Worm (Caenorhabditis elegans) whole organism, late embryonic: Measurements from ENCODE around the gene nac-2.

ENCODE experiments used
- C08G9.2 ChIP-seq: sonication (generic microtip); optimal IDR thresholded peaks from 2 replicates; lab custom pipeline; 2016; ENCODE audit warnings: mild to moderate bottlenecking, missing genetic modification characterization, moderate library complexity, missing compliant biosample characterization
- C38D4.7 ChIP-seq: fragments of 200-800 bp; sonication (Bioruptor generic); optimal IDR thresholded peaks from 2 replicates; lab custom pipeline; 2018; ENCODE audit warnings: mild to moderate bottlenecking, missing genetic modification characterization, moderate library complexity, missing compliant biosample characterization
- F13H6.1 ChIP-seq: sonication (generic microtip); optimal IDR thresholded peaks from 2 replicates; lab custom pipeline; 2016; ENCODE audit warnings: missing genetic modification characterization, missing compliant biosample characterization
- K02D7.2 ChIP-seq: sonication (generic microtip); optimal IDR thresholded peaks from 2 replicates; lab custom pipeline; 2017; ENCODE audit warnings: mild to moderate bottlenecking, missing genetic modification characterization, missing compliant biosample characterization
- K09A11.1 ChIP-seq: sonication (generic microtip); optimal IDR thresholded peaks from 2 replicates; lab custom pipeline; 2017; ENCODE audit warnings: antibody characterized with exemption, mild to moderate bottlenecking, missing genetic modification characterization, missing compliant biosample characterization; ENCODE audit not compliant: insufficient read depth
- T23F11.4 ChIP-seq: fragments of 200-800 bp; sonication (Bioruptor generic); optimal IDR thresholded peaks from 2 replicates; lab custom pipeline; 2018; ENCODE audit warnings: mild to moderate bottlenecking, missing genetic modification characterization, missing compliant biosample characterization
- ceh-22 ChIP-seq: sonication (generic microtip); optimal IDR thresholded peaks from 2 replicates; lab custom pipeline; 2017; ENCODE audit warnings: missing biosample characterization, missing genetic modification characterization
- ceh-30 ChIP-seq: fragments of 150-350 bp; optimal IDR thresholded peaks from 2 replicates; lab custom pipeline; 2014; ENCODE audit warnings: missing biosample characterization, missing genetic modification characterization
- ceh-31 ChIP-seq: sonication (generic microtip); optimal IDR thresholded peaks from 2 replicates; lab custom pipeline; 2016; ENCODE audit warnings: missing genetic modification characterization, missing compliant biosample characterization
- ceh-34 ChIP-seq: sonication (generic microtip); optimal IDR thresholded peaks from 2 replicates; lab custom pipeline; 2016; ENCODE audit warnings: mild to moderate bottlenecking, missing genetic modification characterization, missing compliant biosample characterization
- ceh-6 ChIP-seq: fragments of 200-800 bp; sonication (Bioruptor generic); optimal IDR thresholded peaks from 2 replicates; lab custom pipeline; 2018; ENCODE audit warnings: mild to moderate bottlenecking, missing genetic modification characterization, missing compliant biosample characterization
- ceh-9 ChIP-seq: sonication (generic microtip); optimal IDR thresholded peaks from 2 replicates; lab custom pipeline; 2016; ENCODE audit warnings: mild to moderate bottlenecking, missing genetic modification characterization, inconsistent platforms, missing compliant biosample characterization
- dmd-4 ChIP-seq: sonication (generic microtip); optimal IDR thresholded peaks from 2 replicates; lab custom pipeline; 2016; ENCODE audit warnings: borderline replicate concordance, missing genetic modification characterization, missing compliant biosample characterization
- dve-1 ChIP-seq: sonication (generic microtip); optimal IDR thresholded peaks from 2 replicates; lab custom pipeline; 2017; ENCODE audit warnings: antibody characterized with exemption, mild to moderate bottlenecking, missing genetic modification characterization, missing compliant biosample characterization
- elt-2 ChIP-seq: sonication (generic microtip); optimal IDR thresholded peaks from 2 replicates; lab custom pipeline; 2016; ENCODE audit warnings: missing genetic modification reagents, missing genetic modification characterization, missing compliant biosample characterization
- ets-4 ChIP-seq: sonication (generic microtip); optimal IDR thresholded peaks from 2 replicates; lab custom pipeline; 2016; ENCODE audit warnings: missing genetic modification characterization, missing compliant biosample characterization
- fax-1 ChIP-seq: sonication (generic microtip); optimal IDR thresholded peaks from 2 replicates; lab custom pipeline; 2016; ENCODE audit warnings: missing genotype, missing genetic modification characterization, missing compliant biosample characterization
- fkh-10 ChIP-seq: fragments of 150-350 bp; optimal IDR thresholded peaks from 2 replicates; lab custom pipeline; 2014; ENCODE audit warnings: missing biosample characterization, missing genetic modification reagents, missing genetic modification characterization
- fkh-6 ChIP-seq: sonication (generic microtip); optimal IDR thresholded peaks from 2 replicates; lab custom pipeline; 2016; ENCODE audit warnings: missing genetic modification characterization, missing compliant biosample characterization
- hlh-13 ChIP-seq: fragments of 200-800 bp; sonication (Bioruptor generic); optimal IDR thresholded peaks from 2 replicates; lab custom pipeline; 2018; ENCODE audit warnings: mild to moderate bottlenecking, missing genetic modification characterization, missing compliant biosample characterization
- hlh-30 ChIP-seq: sonication (generic microtip); optimal IDR thresholded peaks from 2 replicates; lab custom pipeline; 2017; ENCODE audit warnings: antibody characterized with exemption, missing genetic modification characterization, missing compliant biosample characterization; ENCODE audit not compliant: insufficient read depth
- hlh-6 ChIP-seq: sonication (generic microtip); optimal IDR thresholded peaks from 2 replicates; lab custom pipeline; 2016; ENCODE audit warnings: missing genotype, missing genetic modification characterization, missing compliant biosample characterization
- lin-11 ChIP-seq: fragments of 200-800 bp; sonication (Bioruptor generic); optimal IDR thresholded peaks from 2 replicates; lab custom pipeline; 2018; ENCODE audit warnings: mild to moderate bottlenecking, missing genetic modification characterization, missing compliant biosample characterization
- madf-2 ChIP-seq: sonication (generic microtip); optimal IDR thresholded peaks from 2 replicates; lab custom pipeline; 2017; ENCODE audit warnings: missing genetic modification characterization, missing compliant biosample characterization
- nfya-1 ChIP-seq: sonication (generic microtip); optimal IDR thresholded peaks from 2 replicates; lab custom pipeline; 2017; ENCODE audit warnings: missing genetic modification characterization, mild to moderate bottlenecking, missing compliant biosample characterization, antibody characterized with exemption, moderate library complexity
- nhr-11 ChIP-seq: fragments of 150-350 bp; optimal IDR thresholded peaks from 2 replicates; lab custom pipeline; 2014; ENCODE audit warnings: missing biosample characterization, missing genetic modification characterization
- nhr-232 ChIP-seq: sonication (generic microtip); optimal IDR thresholded peaks from 2 replicates; lab custom pipeline; 2016; ENCODE audit warnings: missing genetic modification characterization, missing compliant biosample characterization
- npax-4 ChIP-seq: sonication (generic microtip); optimal IDR thresholded peaks from 2 replicates; lab custom pipeline; 2016; ENCODE audit warnings: missing genetic modification characterization, missing compliant biosample characterization
- pha-2 ChIP-seq: sonication (generic microtip); optimal IDR thresholded peaks from 2 replicates; lab custom pipeline; 2017; ENCODE audit warnings: mild to moderate bottlenecking, missing genetic modification characterization, missing compliant biosample characterization
- pha-4 ChIP-seq: fragments of 150-350 bp; optimal IDR thresholded peaks from 2 replicates; lab custom pipeline; 2018; ENCODE audit warnings: missing biosample characterization, missing genetic modification reagents, missing genetic modification characterization
- pros-1 ChIP-seq: fragments of 150-350 bp; optimal IDR thresholded peaks from 2 replicates; lab custom pipeline; 2014; ENCODE audit warnings: missing biosample characterization, missing genetic modification reagents, missing genetic modification characterization
- rnt-1 ChIP-seq: sonication (generic microtip); optimal IDR thresholded peaks from 2 replicates; lab custom pipeline; 2016; ENCODE audit warnings: missing genetic modification characterization, missing compliant biosample characterization
- sox-2 ChIP-seq: fragments of 200-800 bp; sonication (Bioruptor generic); IDR thresholded peaks from 2 replicates; pipeline ENCODE4 v1.3.6; 2022; ENCODE audit warnings: missing genetic modification reagents, missing genetic modification characterization, missing compliant biosample characterization
- syd-9 ChIP-seq: sonication (generic microtip); optimal IDR thresholded peaks from 2 replicates; lab custom pipeline; 2016; ENCODE audit warnings: mild to moderate bottlenecking, missing genetic modification characterization, moderate library complexity, missing compliant biosample characterization
- tbx-2 ChIP-seq: sonication (generic microtip); optimal IDR thresholded peaks from 2 replicates; lab custom pipeline; 2016; ENCODE audit warnings: missing genetic modification characterization, missing compliant biosample characterization
- tbx-7 ChIP-seq: sonication (generic microtip); optimal IDR thresholded peaks from 2 replicates; lab custom pipeline; 2016; ENCODE audit warnings: missing genotype, missing genetic modification characterization, missing compliant biosample characterization
- ttx-3 ChIP-seq: sonication (generic microtip); optimal IDR thresholded peaks from 2 replicates; lab custom pipeline; 2016; ENCODE audit warnings: missing genetic modification reagents, missing genetic modification characterization, missing compliant biosample characterization
- unc-3 ChIP-seq, 2 experiments: fragments of 200-800 bp in 1 of 2; sonication (Bioruptor generic) in 1 of 2; sonication (generic microtip) in 1 of 2; conservative IDR thresholded peaks in 1 of 2; optimal IDR thresholded peaks in 1 of 2; 2 replicates each; pipeline versions ENCODE4 v1.3.6 to Lab custom; 2016 to 2022; ENCODE audit warnings: missing compliant biosample characterization in 2 of 2, missing genetic modification characterization in 2 of 2, missing genetic modification reagents in 1 of 2
- unc-42 ChIP-seq: sonication (generic microtip); optimal IDR thresholded peaks from 2 replicates; lab custom pipeline; 2016; ENCODE audit warnings: missing genotype, missing genetic modification characterization, missing compliant biosample characterization
- unc-55 ChIP-seq: sonication (generic microtip); optimal IDR thresholded peaks from 2 replicates; lab custom pipeline; 2017; ENCODE audit warnings: missing biosample characterization, missing genetic modification reagents, missing genetic modification characterization
- unc-86 ChIP-seq: sonication (generic microtip); optimal IDR thresholded peaks from 2 replicates; lab custom pipeline; 2016; ENCODE audit warnings: missing genetic modification characterization, missing compliant biosample characterization

Gene nac-2

DNA sequence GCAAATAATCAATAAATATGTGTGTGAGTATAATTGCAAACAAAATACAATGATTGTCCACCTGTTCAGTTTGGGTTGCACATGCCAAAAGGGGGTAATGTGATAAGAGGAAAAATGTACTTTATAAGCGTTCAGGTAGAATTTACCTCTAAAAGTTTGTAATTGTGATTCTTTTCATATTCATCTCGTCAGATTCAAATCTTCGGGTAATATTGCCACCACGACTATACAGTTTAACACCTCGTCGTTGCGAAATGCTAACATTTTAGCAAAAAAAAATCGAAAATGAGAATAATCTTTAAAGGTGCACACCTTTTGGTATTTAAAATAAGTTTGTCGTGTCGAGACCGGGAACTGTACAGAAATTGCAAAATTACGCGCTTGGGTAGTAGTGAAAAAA, at the start of gene nac-2:
TSS of gene nac-2 (minus strand) at position 101 of the 400 bp plus-strand sequence.
- no peak for TF ChIP-seq lin-11 (tag; lab: Kevin White, UChicago)
- TF ChIP-seq pros-1 (tag; lab: Kevin White, UChicago) = no peak
- no peak for TF ChIP-seq T23F11.4 (GFP tag; lab: Kevin White, UChicago)
- no peak for TF ChIP-seq hlh-6 (tag; lab: Kevin White, UChicago)
- no peak for TF ChIP-seq K02D7.2 (tag; lab: Kevin White, UChicago)
- TF ChIP-seq fkh-10 (GFP tag; lab: Kevin White, UChicago) = no peak
- no peak for TF ChIP-seq dve-1 (tag; lab: Kevin White, UChicago)
- TF ChIP-seq pha-4 (tag; lab: Kevin White, UChicago) = no peak
- no peak for TF ChIP-seq ceh-30 (tag; lab: Kevin White, UChicago)
- no peak for TF ChIP-seq ceh-6 (GFP tag; lab: Kevin White, UChicago)
- TF ChIP-seq ets-4 (tag; lab: Kevin White, UChicago) = no peak
- no peak for TF ChIP-seq ceh-9 (tag; lab: Kevin White, UChicago)
- TF ChIP-seq hlh-30 (tag; lab: Kevin White, UChicago) = no peak
- no peak for TF ChIP-seq syd-9 (tag; lab: Kevin White, UChicago)
- TF ChIP-seq nhr-11 = no peak
- no peak for TF ChIP-seq ceh-22
- no peak for TF ChIP-seq tbx-7 (tag; lab: Kevin White, UChicago)
- no peak for TF ChIP-seq C38D4.7 (GFP tag; lab: Kevin White, UChicago)
- no peak for TF ChIP-seq unc-42 (tag; lab: Kevin White, UChicago)

DNA sequence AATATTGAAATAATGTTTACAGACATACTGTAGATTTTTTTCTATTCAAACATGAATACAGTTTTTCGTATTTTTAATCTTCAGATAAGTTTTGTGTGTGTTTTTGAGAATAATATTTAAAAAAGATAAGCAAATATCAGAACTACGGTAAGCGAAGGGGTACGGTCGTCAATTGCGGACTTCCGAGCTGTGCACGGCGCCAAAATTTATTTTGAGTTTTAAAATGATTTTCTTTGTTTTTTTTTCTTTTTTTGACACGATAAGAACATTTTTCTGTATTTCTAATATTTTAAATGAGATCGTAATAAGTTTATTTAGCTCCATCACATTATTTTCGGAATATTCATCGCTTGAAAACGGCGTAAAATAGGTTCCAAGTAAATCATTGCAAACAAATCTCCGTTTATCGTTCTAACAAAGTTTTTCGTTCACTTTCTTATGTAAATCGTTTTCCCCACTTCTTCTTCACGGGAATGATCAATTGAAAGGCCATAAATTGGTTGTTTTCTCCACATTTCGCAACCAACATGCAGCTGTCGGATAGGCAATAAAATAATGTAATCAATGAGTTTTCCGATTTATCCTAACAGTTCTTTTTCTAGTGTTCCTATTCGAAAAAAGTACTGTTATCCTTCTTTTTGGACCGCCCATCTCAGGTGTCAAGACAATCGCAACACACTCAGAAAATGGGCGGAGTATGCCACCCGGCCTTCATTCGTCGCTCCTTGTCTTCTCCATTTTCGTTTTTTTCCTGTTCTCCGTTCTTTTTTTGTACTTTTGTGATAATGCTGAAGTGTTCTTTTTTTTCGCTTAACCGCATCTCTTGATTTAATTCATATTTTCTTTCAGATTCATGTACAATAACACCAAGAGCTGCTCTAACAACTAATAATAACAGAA, 48.5 kb upstream of the nac-2 start, which contains the start of gene glp-1:
TSS of gene glp-1 (plus strand) at position 850 of the 900 bp plus-strand sequence.
- TF ChIP-seq ceh-22 (no peak), hlh-30 (tag; lab: Kevin White, UChicago) (no peak), pha-2 (tag; lab: Kevin White, UChicago) (no peak), pros-1 (tag; lab: Kevin White, UChicago) (no peak), tbx-2 (no peak), lin-11 (tag; lab: Kevin White, UChicago) (no peak), sox-2 (GFP tag; lab: Robert Waterston, UW) (no peak), tbx-7 (tag; lab: Kevin White, UChicago) (no peak)

DNA sequence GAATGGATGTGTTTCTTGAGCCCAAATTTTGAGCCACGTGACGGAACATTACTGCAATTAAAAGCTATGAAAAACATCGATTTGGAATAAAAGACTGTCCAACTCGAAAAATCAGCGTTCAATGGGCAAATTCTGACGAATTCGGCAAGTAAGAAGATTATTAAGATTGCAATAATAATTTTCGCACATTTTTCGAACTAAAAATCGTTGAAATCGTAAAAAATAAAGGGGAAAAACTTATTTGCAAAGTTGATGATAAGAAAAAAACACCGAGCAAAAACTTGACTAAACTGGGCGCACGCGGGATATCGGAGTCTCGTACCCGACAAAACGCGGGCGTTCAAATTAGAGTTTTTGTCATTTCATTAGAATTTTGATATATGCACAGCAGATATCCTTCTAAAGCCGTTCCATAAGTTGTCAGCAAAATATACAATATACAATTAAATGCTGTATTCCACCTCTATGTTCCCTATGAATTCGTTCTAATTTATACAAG, 46.3 kb upstream of the nac-2 start, which contains the start of the genes mccc-2 and mrpl-44:
TSS of gene mccc-2 (minus strand) at position 51 of the 499 bp plus-strand sequence.
TSS of gene mrpl-44 (minus strand) at position 51 of the 499 bp plus-strand sequence.
- TF ChIP-seq C08G9.2 (tag; lab: Kevin White, UChicago) = no peak
- TF ChIP-seq npax-4 (tag; lab: Kevin White, UChicago) = no peak
- TF ChIP-seq elt-2 (tag; lab: Kevin White, UChicago) = peak; percentile 70
- TF ChIP-seq ceh-22 = no peak
- no peak for TF ChIP-seq K09A11.1 (tag; lab: Kevin White, UChicago)
- peak; percentile 18 for TF ChIP-seq nfya-1 (tag; lab: Kevin White, UChicago)
- no peak for TF ChIP-seq nhr-232 (tag; lab: Kevin White, UChicago)

DNA sequence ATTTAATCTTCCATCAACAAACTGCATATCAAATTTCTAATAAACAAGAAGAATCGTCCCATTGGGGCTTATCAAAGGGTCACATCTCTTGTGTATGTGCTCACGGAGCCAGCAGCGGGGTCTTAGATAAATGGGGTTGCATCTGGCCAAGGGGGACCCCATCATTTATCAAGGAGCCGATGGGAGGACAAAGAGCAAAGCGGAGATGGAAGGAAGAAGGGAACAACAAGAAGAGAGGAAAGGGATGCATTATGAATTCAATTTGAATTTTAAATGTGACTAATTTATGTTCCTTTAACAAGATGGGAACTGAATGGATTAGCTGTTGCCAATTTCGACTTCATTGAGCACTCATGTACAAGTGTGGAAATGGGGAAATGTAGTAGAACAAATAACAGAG, 41.2 kb upstream of the nac-2 start:
- peak; percentile 1 for TF ChIP-seq rnt-1 (tag; lab: Kevin White, UChicago)
- TF ChIP-seq fax-1 (tag; lab: Kevin White, UChicago) = no peak
- TF ChIP-seq ttx-3 = no peak
- TF ChIP-seq unc-86 (tag; lab: Kevin White, UChicago) = no peak
- peak; percentile 9 for TF ChIP-seq elt-2 (tag; lab: Kevin White, UChicago)
- no peak for TF ChIP-seq F13H6.1 (tag; lab: Kevin White, UChicago)
- peak; percentile 11 for TF ChIP-seq ceh-34
- TF ChIP-seq syd-9 (tag; lab: Kevin White, UChicago) = peak; percentile 1
- peak; percentile 14 for TF ChIP-seq ceh-31
- TF ChIP-seq ceh-6 (GFP tag; lab: Kevin White, UChicago) = no peak
- TF ChIP-seq C38D4.7 (GFP tag; lab: Kevin White, UChicago) = no peak
- no peak for TF ChIP-seq fkh-6 (tag; lab: Kevin White, UChicago)
- no peak for TF ChIP-seq dmd-4
- no peak for TF ChIP-seq tbx-2
- TF ChIP-seq hlh-13 = no peak
- TF ChIP-seq unc-42 (tag; lab: Kevin White, UChicago) = peak; percentile 91
- peak; percentile 16 for TF ChIP-seq nfya-1 (tag; lab: Kevin White, UChicago)
- TF ChIP-seq hlh-6 (tag; lab: Kevin White, UChicago) = no peak
- TF ChIP-seq unc-55 (GFP tag; lab: Kevin White, UChicago) = peak; percentile 82
- TF ChIP-seq madf-2 = no peak
- no peak for TF ChIP-seq unc-3 (GFP tag; conservative IDR thresholded peaks at IDR 0.05; lab: Robert Waterston, UW)
- peak; percentile 28 for TF ChIP-seq unc-3 (tag; optimal IDR thresholded peaks at IDR 0.05; lab: Kevin White, UChicago)
- no peak for TF ChIP-seq C08G9.2 (tag; lab: Kevin White, UChicago)
